Fruit fly (Drosophila melanogaster) whole organism, embryonic: Measurements from ENCODE around the gene CG11836.

Experiments
- CG10274 ChIP-seq: fragments of 200-800 bp; sonication (Bioruptor generic); optimal IDR thresholded peaks from 3 replicates; lab custom pipeline; 2017; ENCODE audit warnings: missing biosample characterization, mild to moderate bottlenecking, missing genetic modification characterization
- CG11504 ChIP-seq: fragments of 200-800 bp; sonication (Bioruptor generic); optimal IDR thresholded peaks from 3 replicates; lab custom pipeline; 2019; ENCODE audit warnings: missing biosample characterization, mild to moderate bottlenecking, missing genetic modification characterization, moderate library complexity
- CG14014 ChIP-seq: fragments of 200-800 bp; sonication (Bioruptor generic); IDR thresholded peaks from 2 replicates; pipeline ENCODE4 v1.3.6; 2022; ENCODE audit warnings: missing biosample characterization, missing genetic modification characterization
- CG14860 ChIP-seq: fragments of 200-800 bp; sonication (Bioruptor generic); IDR thresholded peaks from 3 replicates; pipeline ENCODE4 v1.3.6; 2022; ENCODE audit warnings: missing biosample characterization, missing genetic modification characterization; ENCODE audit not compliant: partially characterized antibody
- CG15269 ChIP-seq: fragments of 200-800 bp; sonication (Bioruptor generic); optimal IDR thresholded peaks from 2 replicates; lab custom pipeline; 2018; ENCODE audit warnings: missing biosample characterization, mild to moderate bottlenecking, missing genetic modification characterization, moderate library complexity
- CG15514 ChIP-seq: fragments of 200-800 bp; sonication (Bioruptor generic); optimal IDR thresholded peaks from 3 replicates; lab custom pipeline; 2017; ENCODE audit warnings: missing biosample characterization, missing genetic modification characterization, mild to moderate bottlenecking, moderate library complexity, missing genetic modification reagents
- CG15696 ChIP-seq: fragments of 200-800 bp; sonication (Bioruptor generic); optimal IDR thresholded peaks from 2 replicates; lab custom pipeline; 2019; ENCODE audit warnings: missing biosample characterization, mild to moderate bottlenecking, missing genetic modification characterization, moderate library complexity
- CG2116 ChIP-seq: fragments of 200-800 bp; sonication (Bioruptor generic); optimal IDR thresholded peaks from 3 replicates; lab custom pipeline; 2018; ENCODE audit warnings: missing biosample characterization, mild to moderate bottlenecking, missing genetic modification characterization
- CG32532 ChIP-seq: fragments of 200-800 bp; sonication (Bioruptor generic); IDR thresholded peaks from 2 replicates; pipeline ENCODE4 v1.3.6; 2022; ENCODE audit warnings: missing biosample characterization, missing genetic modification characterization
- CG3281 ChIP-seq: fragments of 200-800 bp; sonication (Bioruptor generic); optimal IDR thresholded peaks from 3 replicates; lab custom pipeline; 2017; ENCODE audit warnings: missing biosample characterization, mild to moderate bottlenecking, missing genetic modification characterization
- CG34224 ChIP-seq: fragments of 200-800 bp; sonication (Bioruptor generic); IDR thresholded peaks from 3 replicates; pipeline ENCODE4 v1.3.6; 2022; ENCODE audit warnings: missing biosample characterization, missing genetic modification characterization; ENCODE audit not compliant: partially characterized antibody
- CG34422 ChIP-seq: fragments of 200-800 bp; sonication (Bioruptor generic); IDR thresholded peaks from 3 replicates; pipeline ENCODE4 v1.3.6; 2022; ENCODE audit warnings: missing biosample characterization, missing genetic modification characterization
- CG42726 ChIP-seq: fragments of 200-800 bp; sonication (Bioruptor generic); IDR thresholded peaks from 2 replicates; pipeline ENCODE4 v1.3.6; 2022; ENCODE audit warnings: missing biosample characterization, missing genetic modification characterization; ENCODE audit not compliant: partially characterized antibody
- CG4617 ChIP-seq: fragments of 200-800 bp; sonication (Bioruptor generic); optimal IDR thresholded peaks from 3 replicates; lab custom pipeline; 2016; ENCODE audit warnings: missing biosample characterization, missing genetic modification characterization, borderline replicate concordance
- CrebB ChIP-seq: fragments of 200-800 bp; sonication (Bioruptor generic); optimal IDR thresholded peaks from 3 replicates; lab custom pipeline; 2018; ENCODE audit warnings: missing biosample characterization, mild to moderate bottlenecking, missing genetic modification characterization
- Deaf1 ChIP-seq: fragments of 200-800 bp; optimal IDR thresholded peaks from 3 replicates; lab custom pipeline; 2019; ENCODE audit warnings: missing biosample characterization, mild to moderate bottlenecking, missing genetic modification characterization, moderate library complexity
- Dll ChIP-seq: fragments of 200-800 bp; sonication (Bioruptor generic); IDR thresholded peaks from 4 replicates; pipeline ENCODE4 v1.3.6; 2022; ENCODE audit warnings: missing biosample characterization, missing genetic modification characterization; ENCODE audit not compliant: partially characterized antibody
- E2f2 ChIP-seq: fragments of 200-800 bp; sonication (Bioruptor generic); IDR thresholded peaks from 2 replicates; pipeline ENCODE4 v1.3.6; 2022; ENCODE audit warnings: missing biosample characterization, missing genetic modification characterization
- Eip74EF ChIP-seq, 2 experiments: fragments of 200-800 bp in 1 of 2; fragments of >200 bp in 1 of 2; sonication (Bioruptor generic) in 1 of 2; optimal IDR thresholded peaks; 2 replicates each; lab custom pipeline; 2017 to 2019; ENCODE audit warnings: missing biosample characterization in 2 of 2, missing genetic modification characterization in 2 of 2, mild to moderate bottlenecking in 1 of 2, moderate library complexity in 1 of 2
- Elba2 ChIP-seq: fragments of 200-800 bp; sonication (Bioruptor generic); optimal IDR thresholded peaks from 3 replicates; lab custom pipeline; 2016; ENCODE audit warnings: missing biosample characterization, missing genetic modification characterization
- Ets65A ChIP-seq: fragments of 200-800 bp; sonication (Bioruptor generic); peaks from one replicate; lab custom pipeline; 2016; ENCODE audit warnings: missing biosample characterization, missing genetic modification characterization
- Hr3 ChIP-seq: fragments of 200-800 bp; sonication (Bioruptor generic); optimal IDR thresholded peaks from 3 replicates; lab custom pipeline; 2016; ENCODE audit warnings: missing biosample characterization, missing genetic modification characterization
- MESR4 ChIP-seq: fragments of 200-800 bp; sonication (Bioruptor generic); optimal IDR thresholded peaks from 2 replicates; lab custom pipeline; 2018; ENCODE audit warnings: missing biosample characterization, mild to moderate bottlenecking, missing genetic modification characterization, moderate library complexity
- Rfx ChIP-seq: fragments of 200-800 bp; sonication (Bioruptor generic); IDR thresholded peaks from 2 replicates; pipeline ENCODE4 v1.3.6; 2022; ENCODE audit warnings: missing biosample characterization, missing genetic modification characterization
- Sry-β ChIP-seq: fragments of 200-800 bp; sonication (Bioruptor generic); optimal IDR thresholded peaks from 2 replicates; lab custom pipeline; 2018; ENCODE audit warnings: missing biosample characterization, mild to moderate bottlenecking, missing genetic modification characterization, moderate library complexity
- Xrp1 ChIP-seq: fragments of 200-800 bp; sonication (Bioruptor generic); IDR thresholded peaks from 2 replicates; pipeline ENCODE4 v1.3.6; 2022; ENCODE audit warnings: missing biosample characterization, missing genetic modification characterization
- ato ChIP-seq: fragments of 200-800 bp; sonication (Bioruptor generic); IDR thresholded peaks from 2 replicates; pipeline ENCODE4 v1.3.6; 2022; ENCODE audit warnings: missing biosample characterization, missing genetic modification characterization; ENCODE audit not compliant: partially characterized antibody
- bbx ChIP-seq: fragments of 200-800 bp; sonication (Bioruptor generic); IDR thresholded peaks from 2 replicates; pipeline ENCODE4 v1.3.6; 2022; ENCODE audit warnings: missing biosample characterization, missing genetic modification characterization; ENCODE audit not compliant: partially characterized antibody
- crc ChIP-seq: fragments of 200-800 bp; sonication (Bioruptor generic); optimal IDR thresholded peaks from 2 replicates; lab custom pipeline; 2016; ENCODE audit warnings: missing biosample characterization, missing genetic modification characterization
- dysf ChIP-seq: fragments of 200-800 bp; sonication (Bioruptor generic); IDR thresholded peaks from 3 replicates; pipeline ENCODE4 v1.3.6; 2022; ENCODE audit warnings: missing biosample characterization, missing genetic modification characterization
- emc ChIP-seq: fragments of 200-800 bp; sonication (Bioruptor generic); optimal IDR thresholded peaks from 2 replicates; lab custom pipeline; 2016; ENCODE audit warnings: missing biosample characterization, missing genetic modification characterization
- ftz-f1 ChIP-seq: fragments of 200-800 bp; sonication (Bioruptor generic); optimal IDR thresholded peaks from 2 replicates; lab custom pipeline; 2016; ENCODE audit warnings: missing biosample characterization, missing genetic modification characterization
- gfzf ChIP-seq: fragments of 200-800 bp; sonication (Bioruptor generic); optimal IDR thresholded peaks from 2 replicates; lab custom pipeline; 2016; ENCODE audit warnings: missing biosample characterization, mild to moderate bottlenecking, missing genetic modification characterization, moderate library complexity
- hb ChIP-seq: fragments of 200-800 bp; sonication (Bioruptor generic); IDR thresholded peaks from 3 replicates; pipeline ENCODE4 v1.3.6; 2022; ENCODE audit warnings: missing biosample characterization, missing genetic modification characterization; ENCODE audit not compliant: partially characterized antibody
- kni ChIP-seq: fragments of 200-800 bp; sonication (Bioruptor generic); optimal IDR thresholded peaks from 3 replicates; lab custom pipeline; 2017; ENCODE audit warnings: mild to moderate bottlenecking, missing biosample characterization, missing genetic modification reagents, missing genetic modification characterization
- knrl ChIP-seq: fragments of 200-800 bp; sonication (Bioruptor generic); IDR thresholded peaks from 3 replicates; pipeline ENCODE4 v1.3.6; 2022; ENCODE audit warnings: missing biosample characterization, missing genetic modification characterization; ENCODE audit not compliant: partially characterized antibody
- row ChIP-seq: fragments of 200-800 bp; sonication (Bioruptor generic); IDR thresholded peaks from 3 replicates; pipeline ENCODE4 v1.3.6; 2022; ENCODE audit warnings: missing biosample characterization, missing genetic modification characterization
- so ChIP-seq: fragments of 200-800 bp; sonication (Bioruptor generic); IDR thresholded peaks from 3 replicates; pipeline ENCODE4 v1.3.6; 2022; ENCODE audit warnings: missing biosample characterization, missing genetic modification characterization
- stwl ChIP-seq: fragments of 200-800 bp; sonication (Bioruptor generic); optimal IDR thresholded peaks from 3 replicates; lab custom pipeline; 2018; ENCODE audit warnings: missing biosample characterization, mild to moderate bottlenecking, missing genetic modification characterization, moderate library complexity
- toy ChIP-seq: fragments of 200-800 bp; sonication (Bioruptor generic); IDR thresholded peaks from 2 replicates; pipeline ENCODE4 v1.3.6; 2022; ENCODE audit warnings: missing biosample characterization, missing genetic modification characterization
- vnd ChIP-seq: fragments of 200-800 bp; sonication (Bioruptor generic); IDR thresholded peaks from 3 replicates; pipeline ENCODE4 v1.3.6; 2022; ENCODE audit warnings: missing biosample characterization, missing genetic modification characterization; ENCODE audit not compliant: partially characterized antibody
- vvl ChIP-seq: fragments of 200-800 bp; sonication (Bioruptor generic); IDR thresholded peaks from 2 replicates; pipeline ENCODE4 v1.3.6; 2022; ENCODE audit warnings: missing biosample characterization, missing genetic modification characterization
- zfh2 ChIP-seq: fragments of 200-800 bp; sonication (Bioruptor generic); optimal IDR thresholded peaks from 2 replicates; lab custom pipeline; 2016; ENCODE audit warnings: missing biosample characterization, missing genetic modification characterization

The CG11836 gene

dm6 chr3R:25044816-25045551, 25.9 kb upstream of the CG11836 start, which contains the start of gene 5PtaseI (continued):
- TF ChIP-seq Elba2 (peak; percentile 4), Hr3 (GFP tag; lab: Kevin White, UChicago) (peak; percentile 86), Eip74EF (GFP tag; optimal IDR thresholded peaks at IDR 0.05; lab: Kevin White, UChicago) (peak in 1 of 2 experiments; percentile 52), gfzf (GFP tag; lab: Kevin White, UChicago) (peak; percentile 73), CG34422 (GFP tag; lab: Robert Waterston, UW) (0 out of 3 replicates have a peak, but pooled peaks have one; percentile 39), CG3281 (GFP tag; lab: Kevin White, UChicago) (peak; percentile 8), MESR4 (GFP tag; lab: Kevin White, UChicago) (peak; percentile 72)
- TF ChIP-seq, all 482 proteins: peak for 54

dm6 chr3R:25046023-25046422, 24.9 kb upstream of the CG11836 start, which contains the start of gene CG11786:
CG11786 (plus strand) TSS chr3R:25046323.
- TF ChIP-seq toy (GFP tag; lab: Robert Waterston, UW) (no peak), crc (GFP tag; lab: Kevin White, UChicago) (no peak), kni (peak; percentile 45), vvl (peak; percentile 32; the same call in 1 of the 2 replicates)

- peak; percentile 25; the same call in 1 of the 2 replicates for TF ChIP-seq Xrp1
- peak; percentile 43 for TF ChIP-seq Ets65A (GFP tag; lab: Kevin White, UChicago)
- TF ChIP-seq so (GFP tag; lab: Robert Waterston, UW), result peak; percentile 47; the same call in 1 of the 3 replicates
- peak; percentile 82 for TF ChIP-seq ato (GFP tag; lab: Robert Waterston, UW)
- peak; percentile 71 for TF ChIP-seq CG14860 (GFP tag; lab: Robert Waterston, UW)
- TF ChIP-seq CG15269 (tag; lab: Kevin White, UChicago), result no peak
- peak; percentile 43; the same call in 1 of the 2 replicates for TF ChIP-seq CG32532 (GFP tag; lab: Robert Waterston, UW)
- TF ChIP-seq CG42726, result peak; percentile 70; the same call in 1 of the 2 replicates
- peak; percentile 88 for TF ChIP-seq Sry-β (GFP tag; lab: Kevin White, UChicago)
- no peak for TF ChIP-seq dysf
- peak; percentile 59 for TF ChIP-seq CG2116 (GFP tag; lab: Kevin White, UChicago)
- peak; percentile 84 for TF ChIP-seq Dll (GFP tag; lab: Robert Waterston, UW)
- TF ChIP-seq CrebB, result no peak
- no peak for TF ChIP-seq CG11504 (tag; lab: Kevin White, UChicago)
- peak; percentile 73; the same call in 1 of the 3 replicates for TF ChIP-seq knrl
- TF ChIP-seq CG15514 (GFP tag; lab: Kevin White, UChicago), result peak; percentile 75
- peak; percentile 69 for TF ChIP-seq ftz-f1 (GFP tag; lab: Kevin White, UChicago)
- TF ChIP-seq stwl (tag; lab: Kevin White, UChicago), result peak; percentile 38
- TF ChIP-seq Deaf1 (tag; lab: Kevin White, UChicago), result peak; percentile 2
- peak; percentile 2 for TF ChIP-seq zfh2
- peak; percentile 52 for TF ChIP-seq MESR4 (GFP tag; lab: Kevin White, UChicago)
- peak; percentile 65 for TF ChIP-seq vnd (GFP tag; lab: Robert Waterston, UW)
- TF ChIP-seq CG34224 (GFP tag; lab: Robert Waterston, UW), result peak; percentile 77
- TF ChIP-seq emc (GFP tag; lab: Kevin White, UChicago), result no peak
- TF ChIP-seq bbx, result peak; percentile 85
- TF ChIP-seq CG15696 (tag; lab: Kevin White, UChicago), result no peak
- TF ChIP-seq CG4617, result peak; percentile 10
- TF ChIP-seq E2f2, result 0 out of 2 replicates have a peak, but pooled peaks have one; percentile 21
- TF ChIP-seq row, result peak; percentile 92
- TF ChIP-seq hb, result peak; percentile 61; the same call in 2 of the 3 replicates
- TF ChIP-seq CG10274 (GFP tag; lab: Kevin White, UChicago), result no peak
- TF ChIP-seq CG3281 (GFP tag; lab: Kevin White, UChicago), result no peak
- TF ChIP-seq CG14014 (GFP tag; lab: Robert Waterston, UW), result 0 out of 2 replicates have a peak, but pooled peaks have one; percentile 26
- peak; percentile 43; the same call in 1 of the 2 replicates for TF ChIP-seq Rfx
Observed at dm6 chr3R:25047504-25047903, 23.4 kb upstream of the CG11836 start, which contains the start of gene CG11790. CG11790 (plus strand) TSS chr3R:25047706.
